Fruit fly (Drosophila melanogaster) whole organism, prepupa: ENCODE data around the gene Mondo.

Source experiments
- CG10669 ChIP-seq: fragments of 200-800 bp; sonication (Bioruptor generic); optimal IDR thresholded peaks from 3 replicates; lab custom pipeline; 2018; ENCODE audit warnings: missing biosample characterization, mild to moderate bottlenecking, missing genetic modification characterization, moderate library complexity
- CG11294 ChIP-seq: fragments of 200-800 bp; sonication (Bioruptor generic); IDR thresholded peaks from 2 replicates; pipeline ENCODE4 v1.3.6; 2022; ENCODE audit warnings: missing biosample characterization, missing genetic modification characterization
- CG11762 ChIP-seq: fragments of 200-800 bp; sonication (Bioruptor generic); optimal IDR thresholded peaks from 3 replicates; lab custom pipeline; 2016; ENCODE audit warnings: missing biosample characterization, missing genetic modification characterization; ENCODE audit not compliant: insufficient read depth
- CG11902 ChIP-seq: fragments of 200-800 bp; sonication (Bioruptor generic); optimal IDR thresholded peaks from 3 replicates; lab custom pipeline; 2016; ENCODE audit warnings: missing biosample characterization, missing genetic modification characterization
- CG15336 ChIP-seq: fragments of 200-800 bp; sonication (Bioruptor generic); IDR thresholded peaks from 2 replicates; pipeline ENCODE4 v1.3.6; 2022; ENCODE audit warnings: missing biosample characterization, missing genetic modification characterization
- CG1621 ChIP-seq: fragments of 200-800 bp; sonication (Bioruptor generic); optimal IDR thresholded peaks from 3 replicates; lab custom pipeline; 2018; ENCODE audit warnings: missing biosample characterization, mild to moderate bottlenecking, missing genetic modification characterization
- CG16779 ChIP-seq: fragments of 200-800 bp; sonication (Bioruptor generic); optimal IDR thresholded peaks from 3 replicates; lab custom pipeline; 2017; ENCODE audit warnings: missing biosample characterization, mild to moderate bottlenecking, missing genetic modification characterization
- CG3032 ChIP-seq: fragments of 200-800 bp; optimal IDR thresholded peaks from 2 replicates; lab custom pipeline; 2019; ENCODE audit warnings: missing biosample characterization, mild to moderate bottlenecking, missing genetic modification characterization, moderate library complexity
- CG31627 ChIP-seq: fragments of 200-800 bp; sonication (Bioruptor generic); optimal IDR thresholded peaks from 3 replicates; lab custom pipeline; 2016; ENCODE audit warnings: missing biosample characterization, missing genetic modification characterization
- CG3919 ChIP-seq: fragments of 200-800 bp; sonication (Bioruptor generic); optimal IDR thresholded peaks from 3 replicates; lab custom pipeline; 2016; ENCODE audit warnings: missing biosample characterization, missing genetic modification characterization
- CG4318 ChIP-seq: fragments of 200-800 bp; sonication (Bioruptor generic); optimal IDR thresholded peaks from 3 replicates; lab custom pipeline; 2017; ENCODE audit warnings: missing biosample characterization, mild to moderate bottlenecking, missing genetic modification characterization
- CG6163 ChIP-seq: fragments of 200-800 bp; sonication (Bioruptor generic); IDR thresholded peaks from 3 replicates; pipeline ENCODE4 v1.3.6; 2022; ENCODE audit warnings: missing biosample characterization, missing genetic modification characterization
- CG6276 ChIP-seq: fragments of 200-800 bp; sonication (Bioruptor generic); optimal IDR thresholded peaks from 2 replicates; lab custom pipeline; 2017; ENCODE audit warnings: missing biosample characterization, mild to moderate bottlenecking, missing genetic modification characterization
- CG6792 ChIP-seq: fragments of 200-800 bp; sonication (Bioruptor generic); optimal IDR thresholded peaks from 3 replicates; lab custom pipeline; 2016; ENCODE audit warnings: missing biosample characterization, missing genetic modification characterization
- CG7368 ChIP-seq: fragments of 200-800 bp; sonication (Bioruptor generic); optimal IDR thresholded peaks from 3 replicates; lab custom pipeline; 2016; ENCODE audit warnings: missing biosample characterization, missing genetic modification characterization
- CG8119 ChIP-seq: fragments of 200-800 bp; sonication (Bioruptor generic); IDR thresholded peaks from 3 replicates; pipeline ENCODE4 v1.3.6; 2022; ENCODE audit warnings: missing biosample characterization, missing genetic modification characterization
- CG8319 ChIP-seq: fragments of 200-800 bp; sonication (Bioruptor generic); optimal IDR thresholded peaks from 3 replicates; lab custom pipeline; 2016; ENCODE audit warnings: missing biosample characterization, missing genetic modification characterization
- CG8632 ChIP-seq: fragments of 200-800 bp; sonication (Bioruptor generic); optimal IDR thresholded peaks from 3 replicates; lab custom pipeline; 2016; ENCODE audit warnings: missing biosample characterization, missing genetic modification characterization
- CG9139 ChIP-seq: fragments of 200-800 bp; sonication (Bioruptor generic); optimal IDR thresholded peaks from 3 replicates; lab custom pipeline; 2017; ENCODE audit warnings: missing biosample characterization, mild to moderate bottlenecking, missing genetic modification characterization
- Eip75B ChIP-seq: fragments of 200-800 bp; sonication (Bioruptor generic); optimal IDR thresholded peaks from 3 replicates; lab custom pipeline; 2016; ENCODE audit warnings: missing biosample characterization, missing genetic modification characterization
- Eip78C ChIP-seq: fragments of 200-800 bp; sonication (Bioruptor generic); peaks from one replicate; lab custom pipeline; 2016; ENCODE audit warnings: missing biosample characterization, missing genetic modification characterization
- Eip93F ChIP-seq: fragments of 200-800 bp; sonication (Bioruptor generic); optimal IDR thresholded peaks from 2 replicates; lab custom pipeline; 2016; ENCODE audit warnings: missing biosample characterization, mild to moderate bottlenecking, missing genetic modification characterization
- Ets21C ChIP-seq: fragments of 200-800 bp; sonication (Bioruptor generic); optimal IDR thresholded peaks from 3 replicates; lab custom pipeline; 2016; ENCODE audit warnings: missing biosample characterization, missing genetic modification characterization
- Gug ChIP-seq: fragments of 200-800 bp; sonication (Bioruptor generic); IDR thresholded peaks from 2 replicates; pipeline ENCODE4 v1.3.6; 2022; ENCODE audit warnings: missing biosample characterization, missing genetic modification characterization
- Hr4 ChIP-seq: fragments of 200-800 bp; sonication (Bioruptor generic); optimal IDR thresholded peaks from 3 replicates; lab custom pipeline; 2016; ENCODE audit warnings: missing biosample characterization, missing genetic modification characterization
- Met ChIP-seq: fragments of 200-800 bp; sonication (Bioruptor generic); optimal IDR thresholded peaks from 3 replicates; lab custom pipeline; 2016; ENCODE audit warnings: missing biosample characterization, missing genetic modification characterization
- OdsH ChIP-seq: fragments of 200-800 bp; sonication (Bioruptor generic); optimal IDR thresholded peaks from 3 replicates; lab custom pipeline; 2016; ENCODE audit warnings: missing biosample characterization, missing genetic modification characterization
- Smox ChIP-seq: fragments of 200-800 bp; sonication (Bioruptor generic); optimal IDR thresholded peaks from 3 replicates; lab custom pipeline; 2016; ENCODE audit warnings: missing biosample characterization, missing genetic modification characterization
- Sox102F ChIP-seq: fragments of 200-800 bp; sonication (Bioruptor generic); optimal IDR thresholded peaks from 2 replicates; lab custom pipeline; 2016; ENCODE audit warnings: missing biosample characterization, mild to moderate bottlenecking, missing genetic modification characterization
- Sox14 ChIP-seq: fragments of 200-800 bp; sonication (Bioruptor generic); optimal IDR thresholded peaks from 3 replicates; lab custom pipeline; 2016; ENCODE audit warnings: missing biosample characterization, missing genetic modification characterization
- Sox15 ChIP-seq: fragments of 200-800 bp; sonication (Bioruptor generic); optimal IDR thresholded peaks from 3 replicates; lab custom pipeline; 2016; ENCODE audit warnings: missing biosample characterization, missing genetic modification characterization
- acj6 ChIP-seq: fragments of 200-800 bp; sonication (Bioruptor generic); optimal IDR thresholded peaks from 3 replicates; lab custom pipeline; 2016; ENCODE audit warnings: missing biosample characterization, missing genetic modification characterization
- cyc ChIP-seq: fragments of 200-800 bp; sonication (Bioruptor generic); optimal IDR thresholded peaks from 3 replicates; lab custom pipeline; 2016; ENCODE audit warnings: missing biosample characterization, missing genetic modification characterization
- dsx ChIP-seq: fragments of 200-800 bp; optimal IDR thresholded peaks from 3 replicates; lab custom pipeline; 2019; ENCODE audit warnings: missing biosample characterization, mild to moderate bottlenecking, missing genetic modification characterization, moderate library complexity; ENCODE audit not compliant: poor library complexity, severe bottlenecking
- fd85E ChIP-seq: fragments of 200-800 bp; sonication (Bioruptor generic); optimal IDR thresholded peaks from 3 replicates; lab custom pipeline; 2016; ENCODE audit warnings: missing biosample characterization, missing genetic modification characterization
- fkh ChIP-seq: fragments of 200-800 bp; sonication (Bioruptor generic); optimal IDR thresholded peaks from 3 replicates; lab custom pipeline; 2017; ENCODE audit warnings: missing biosample characterization, mild to moderate bottlenecking, missing genetic modification characterization, moderate library complexity
- net ChIP-seq: fragments of 200-800 bp; sonication (Bioruptor generic); optimal IDR thresholded peaks from 3 replicates; lab custom pipeline; 2016; ENCODE audit warnings: missing biosample characterization, missing genetic modification characterization
- pdm3 ChIP-seq: fragments of 200-800 bp; sonication (Bioruptor generic); optimal IDR thresholded peaks from 3 replicates; lab custom pipeline; 2016; ENCODE audit warnings: missing biosample characterization, missing genetic modification characterization
- salr ChIP-seq, 2 experiments: fragments of 200-800 bp; sonication (Bioruptor generic); optimal IDR thresholded peaks; 3 replicates each; lab custom pipeline; 2016 to 2018; ENCODE audit warnings: missing biosample characterization in 2 of 2, missing genetic modification characterization in 2 of 2, mild to moderate bottlenecking in 1 of 2
- spab ChIP-seq: fragments of 200-800 bp; sonication (Bioruptor generic); optimal IDR thresholded peaks from 2 replicates; lab custom pipeline; 2017; ENCODE audit warnings: missing biosample characterization, mild to moderate bottlenecking, missing genetic modification characterization, missing genetic modification reagents
- ss ChIP-seq, 2 experiments: fragments of 200-800 bp; sonication (Bioruptor generic); optimal IDR thresholded peaks; 2 replicates in 1 of 2; 3 replicates in 1 of 2; lab custom pipeline; 2017 to 2018; ENCODE audit warnings: mild to moderate bottlenecking in 2 of 2, missing biosample characterization in 2 of 2, missing genetic modification characterization in 2 of 2, moderate library complexity in 1 of 2
- topi ChIP-seq: fragments of 200-800 bp; sonication (Bioruptor generic); optimal IDR thresholded peaks from 3 replicates; lab custom pipeline; 2016; ENCODE audit warnings: missing biosample characterization, missing genetic modification characterization
- vri ChIP-seq: fragments of 200-800 bp; sonication (Bioruptor generic); optimal IDR thresholded peaks from 3 replicates; lab custom pipeline; 2016; ENCODE audit warnings: missing biosample characterization, mild to moderate bottlenecking, missing genetic modification characterization

Gene Mondo

DNA sequence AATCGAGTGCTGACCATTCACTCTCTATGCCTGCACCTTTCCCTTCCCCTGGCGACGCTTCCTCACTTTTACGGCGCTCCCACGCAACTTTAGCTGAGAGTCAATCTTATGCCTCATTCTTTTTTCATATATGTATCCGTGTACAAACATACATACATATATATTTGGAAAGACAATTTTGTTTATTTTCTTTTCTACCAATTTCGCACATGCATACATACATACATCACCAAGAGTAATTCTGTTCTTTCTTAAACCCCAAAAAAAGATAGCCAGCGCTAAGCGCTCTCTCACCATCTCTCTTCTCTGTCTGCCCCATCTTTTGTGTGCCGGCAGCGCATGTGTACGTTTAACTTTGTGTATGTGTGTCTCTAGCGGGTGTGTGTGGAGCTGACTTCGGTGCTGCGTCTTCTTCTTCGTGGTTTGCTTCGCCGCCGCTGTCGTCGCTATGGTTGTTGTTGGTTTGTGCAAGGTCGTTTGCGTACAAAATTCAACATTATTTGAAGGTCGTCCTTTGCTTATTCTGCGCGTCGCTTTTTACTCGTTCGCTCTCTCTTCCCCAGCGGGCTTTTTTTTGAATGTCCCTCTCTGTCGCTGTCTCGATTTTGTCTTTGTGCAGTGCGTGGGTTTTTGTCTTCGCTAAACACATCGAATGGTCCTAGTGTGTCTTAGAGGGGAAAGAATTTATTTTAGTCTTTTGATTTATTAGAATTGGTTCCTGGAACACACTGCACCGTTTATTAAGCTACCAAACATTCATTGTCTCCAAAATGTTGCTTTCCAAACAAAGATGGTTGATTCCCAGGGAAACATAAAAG lies 59.1 kb downstream of the Mondo start (continued):
- TF ChIP-seq CG6792 (GFP tag; lab: Kevin White, UChicago), result no peak
- TF ChIP-seq acj6 (GFP tag; lab: Kevin White, UChicago), result no peak
- TF ChIP-seq CG11294 (GFP tag; lab: Robert Waterston, UW), result no peak

- no peak for TF ChIP-seq spab (GFP tag; lab: Kevin White, UChicago)
- TF ChIP-seq CG11294 (GFP tag; lab: Robert Waterston, UW), result no peak
- no peak for TF ChIP-seq salr (GFP tag; optimal IDR thresholded peaks at IDR 0.05; lab: Kevin White, UChicago)
- TF ChIP-seq vri (GFP tag; lab: Kevin White, UChicago), result no peak
These were observed 61.0 kb downstream of the Mondo start for dm6 chr2L:21248877-21249276.

dm6 chr2L:21247967-21248366 lies 61.9 kb downstream of the Mondo start:
- no peak for TF ChIP-seq CG6276 (GFP tag; lab: Kevin White, UChicago)
- TF ChIP-seq Sox102F (GFP tag; lab: Kevin White, UChicago), result no peak
- no peak for TF ChIP-seq CG7368
- peak in 1 of 2 experiments; percentile 6 for TF ChIP-seq ss (GFP tag; optimal IDR thresholded peaks at IDR 0.05; lab: Kevin White, UChicago)
- TF ChIP-seq CG3032 (tag; lab: Kevin White, UChicago), result no peak
- no peak for TF ChIP-seq pdm3 (GFP tag; lab: Kevin White, UChicago)
- TF ChIP-seq CG8319 (GFP tag; lab: Kevin White, UChicago), result no peak
- TF ChIP-seq acj6 (GFP tag; lab: Kevin White, UChicago), result no peak
- TF ChIP-seq CG8119 (GFP tag; lab: Robert Waterston, UW), result no peak
- no peak for TF ChIP-seq CG9139 (GFP tag; lab: Kevin White, UChicago)
- TF ChIP-seq CG3919, result no peak
- TF ChIP-seq CG8632 (GFP tag; lab: Kevin White, UChicago), result no peak
- TF ChIP-seq dsx, result no peak
- no peak for TF ChIP-seq Hr4
- no peak for TF ChIP-seq CG1621
- no peak for TF ChIP-seq fd85E (GFP tag; lab: Kevin White, UChicago)
- no peak for TF ChIP-seq CG11902 (GFP tag; lab: Kevin White, UChicago)
- 0 out of 3 replicates have a peak, but pooled peaks have one; percentile 6 for TF ChIP-seq CG6163 (GFP tag; lab: Robert Waterston, UW)
- TF ChIP-seq Met (GFP tag; lab: Kevin White, UChicago), result no peak
- peak; percentile 22 for TF ChIP-seq Eip78C
- no peak for TF ChIP-seq CG15336 (GFP tag; lab: Robert Waterston, UW)
- TF ChIP-seq CG11294 (GFP tag; lab: Robert Waterston, UW), result no peak
- TF ChIP-seq CG10669 (GFP tag; lab: Kevin White, UChicago), result no peak
- no peak for TF ChIP-seq CG16779 (tag; lab: Kevin White, UChicago)
- no peak for TF ChIP-seq Sox15 (GFP tag; lab: Kevin White, UChicago)

DNA sequence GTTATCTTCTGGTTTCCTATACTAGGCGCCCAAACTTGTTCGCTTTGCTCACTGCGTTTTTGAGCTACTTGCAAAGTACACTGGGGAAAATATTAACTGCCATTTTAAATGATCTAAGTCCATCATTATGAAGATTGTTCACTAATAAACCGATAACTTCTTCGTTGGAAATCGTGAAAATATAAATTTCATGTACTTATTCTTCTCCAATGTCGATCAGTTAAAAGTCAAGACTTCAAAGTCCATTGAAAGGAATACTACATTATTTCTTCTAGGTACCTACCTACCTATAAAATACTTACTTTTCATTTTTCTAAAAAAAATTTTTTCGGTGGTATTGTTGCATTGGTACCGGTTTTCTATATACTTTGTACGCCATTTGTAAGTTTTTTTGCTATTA lies 63.2 kb downstream of the Mondo start:
- TF ChIP-seq dsx (no peak), Met (GFP tag; lab: Kevin White, UChicago) (no peak), CG7368 (no peak), fkh (GFP tag; lab: Kevin White, UChicago) (no peak), OdsH (GFP tag; lab: Kevin White, UChicago) (peak; percentile 44), spab (GFP tag; lab: Kevin White, UChicago) (no peak), net (GFP tag; lab: Kevin White, UChicago) (no peak), topi (no peak), ss (GFP tag; optimal IDR thresholded peaks at IDR 0.05; lab: Kevin White, UChicago) (no peak), CG3032 (tag; lab: Kevin White, UChicago) (no peak), CG11762 (GFP tag; lab: Kevin White, UChicago) (no peak), Sox14 (GFP tag; lab: Kevin White, UChicago) (peak; percentile 11), CG16779 (tag; lab: Kevin White, UChicago) (peak; percentile 10), Smox (GFP tag; lab: Kevin White, UChicago) (no peak), Sox102F (GFP tag; lab: Kevin White, UChicago) (no peak), vri (GFP tag; lab: Kevin White, UChicago) (no peak), Eip93F (GFP tag; lab: Kevin White, UChicago) (no peak), cyc (no peak), CG4318 (GFP tag; lab: Kevin White, UChicago) (peak; percentile 37), Eip75B (GFP tag; lab: Kevin White, UChicago) (no peak), Ets21C (GFP tag; lab: Kevin White, UChicago) (no peak), CG31627 (GFP tag; lab: Kevin White, UChicago) (no peak), pdm3 (GFP tag; lab: Kevin White, UChicago) (peak; percentile 44), CG8632 (GFP tag; lab: Kevin White, UChicago) (no peak), Gug (no peak)
